Fruit fly (Drosophila melanogaster): ENCODE measurements around the gene CG17751.
A peak's percentile ranks its signal among the peaks of the same experiment; 100 is the strongest.

The CG17751 gene

DNA sequence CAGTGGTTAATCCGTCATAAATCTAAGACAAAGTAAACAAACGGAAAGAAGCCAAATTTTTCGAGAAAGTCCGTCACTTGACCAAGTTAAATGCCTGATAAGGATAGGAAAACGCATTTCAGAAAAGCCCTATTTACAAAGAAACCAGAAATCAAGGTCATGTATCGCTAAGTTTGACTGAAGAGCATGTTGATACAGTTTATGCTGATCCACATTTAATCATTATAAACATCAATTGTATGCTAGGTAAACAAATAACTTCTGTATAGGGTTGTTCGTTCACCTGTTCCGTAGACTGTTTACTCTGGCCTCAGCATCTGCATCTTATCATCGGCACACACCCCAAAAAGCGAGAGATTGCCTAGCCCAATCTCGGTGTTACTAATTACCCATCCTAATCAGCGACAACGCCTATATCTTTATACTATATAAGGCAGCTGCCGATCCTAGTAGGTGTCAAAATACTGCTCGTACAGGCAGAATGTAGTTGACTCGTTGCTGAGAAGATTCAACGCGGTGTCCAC is 5.9 kb downstream of the CG17751 start, which contains the start of gene CG16727:
CG16727 (plus strand) TSS at position 474 of the 524 bp plus-strand sequence.
- peak; percentile 16 for TF ChIP-seq run (tag; optimal IDR thresholded peaks at IDR 0.05)
- peak; percentile 35 for TF ChIP-seq HHEX (GFP tag; optimal IDR thresholded peaks at IDR 0.05)
- TF ChIP-seq ATbp (GFP tag; optimal IDR thresholded peaks at IDR 0.05), result peak; percentile 57
- TF ChIP-seq jigr1 (GFP tag; IDR thresholded peaks at IDR 0.05), result no peak
- no peak for TF ChIP-seq pum (GFP tag; optimal IDR thresholded peaks at IDR 0.05)
- peak; percentile 20 for TF ChIP-seq Asciz (GFP tag; optimal IDR thresholded peaks at IDR 0.05)
- TF ChIP-seq Elba2 (GFP tag; optimal IDR thresholded peaks at IDR 0.05), result no peak
- peak; percentile 12 for TF ChIP-seq CG15011 (GFP tag; optimal IDR thresholded peaks at IDR 0.05)
- peak; percentile 49 for TF ChIP-seq CG15514 (GFP tag; optimal IDR thresholded peaks at IDR 0.05)
- peak; percentile 28 for TF ChIP-seq gem (tag; optimal IDR thresholded peaks at IDR 0.05)
- peak; percentile 30 for TF ChIP-seq BtbVII (GFP tag; optimal IDR thresholded peaks at IDR 0.05)
- TF ChIP-seq Hmr (GFP tag; optimal IDR thresholded peaks at IDR 0.05), result peak; percentile 58
- TF ChIP-seq scrt (GFP tag; optimal IDR thresholded peaks at IDR 0.05), result peak; percentile 36
- no peak for TF ChIP-seq unc-4 (GFP tag; IDR thresholded peaks at IDR 0.05; ENCODE audit: partially characterized antibody)
- 0 out of 2 replicates have a peak, but pooled peaks have one; percentile 12 for TF ChIP-seq Rfx (GFP tag; IDR thresholded peaks at IDR 0.05)
- no peak for TF ChIP-seq caup (GFP tag; optimal IDR thresholded peaks at IDR 0.05; ENCODE audit: severe bottlenecking)
- peak; percentile 35 for TF ChIP-seq odd (GFP tag; optimal IDR thresholded peaks at IDR 0.05)
- no peak for TF ChIP-seq Lpt (GFP tag; optimal IDR thresholded peaks at IDR 0.05)
- TF ChIP-seq Dad (GFP tag; optimal IDR thresholded peaks at IDR 0.05), result no peak
- peak; percentile 65 for TF ChIP-seq CG13296 (GFP tag; optimal IDR thresholded peaks at IDR 0.05)
- TF ChIP-seq CG2678 (tag; optimal IDR thresholded peaks at IDR 0.05), result peak; percentile 65
- TF ChIP-seq pfk (GFP tag; optimal IDR thresholded peaks at IDR 0.05), result no peak
- TF ChIP-seq CG3726 (GFP tag; IDR thresholded peaks at IDR 0.05), result 0 out of 3 replicates have a peak, but pooled peaks have one; percentile 20
- peak; percentile 39 for TF ChIP-seq Sox100B (GFP tag; optimal IDR thresholded peaks at IDR 0.05)
- peak; percentile 31 for TF ChIP-seq CG17568 (GFP tag; optimal IDR thresholded peaks at IDR 0.05)
- peak; percentile 33 for TF ChIP-seq CG5180 (GFP tag; optimal IDR thresholded peaks at IDR 0.05)
- TF ChIP-seq CG7987 (GFP tag; optimal IDR thresholded peaks at IDR 0.05), result peak; percentile 28
- peak; percentile 22 for TF ChIP-seq CG10209 (GFP tag; optimal IDR thresholded peaks at IDR 0.05)
- peak; percentile 17 for TF ChIP-seq CrebB (tag; optimal IDR thresholded peaks at IDR 0.05)
- peak; percentile 36 for TF ChIP-seq CG17359 (tag; optimal IDR thresholded peaks at IDR 0.05)
- TF ChIP-seq otp (GFP tag; IDR thresholded peaks at IDR 0.05), result no peak
- TF ChIP-seq hkb (optimal IDR thresholded peaks at IDR 0.05), result no peak
- TF ChIP-seq hkb (GFP tag; IDR thresholded peaks at IDR 0.05), result 0 out of 2 replicates have a peak, but pooled peaks have one; percentile 32
- TF ChIP-seq Xrp1 (GFP tag; IDR thresholded peaks at IDR 0.05), result no peak
- peak; percentile 16 for TF ChIP-seq CG12219 (GFP tag; optimal IDR thresholded peaks at IDR 0.05)
- peak; percentile 40 for TF ChIP-seq schlank (tag; optimal IDR thresholded peaks at IDR 0.05)
- peak; percentile 68 for TF ChIP-seq lab (GFP tag; optimal IDR thresholded peaks at IDR 0.05)
- peak; percentile 52 for TF ChIP-seq CG18599 (GFP tag; optimal IDR thresholded peaks at IDR 0.05)
- no peak for TF ChIP-seq pnt (GFP tag; optimal IDR thresholded peaks at IDR 0.05)
- peak; percentile 26 for TF ChIP-seq dmrt99B (tag; optimal IDR thresholded peaks at IDR 0.05)
- TF ChIP-seq GATAe (GFP tag; conservative IDR thresholded peaks at IDR 0.05), result no peak
- TF ChIP-seq CG10543 (GFP tag; optimal IDR thresholded peaks at IDR 0.05), result peak; percentile 54
- peak; percentile 47 for TF ChIP-seq Med (GFP tag)
- peak; percentile 4 for TF ChIP-seq CG12769 (tag; optimal IDR thresholded peaks at IDR 0.05)
- no peak for TF ChIP-seq tgo (GFP tag; IDR thresholded peaks at IDR 0.05)
- no peak for TF ChIP-seq CG7786 (GFP tag; optimal IDR thresholded peaks at IDR 0.05)
- no peak for TF ChIP-seq Abd-B (GFP tag; optimal IDR thresholded peaks at IDR 0.05)
- 0 out of 2 replicates have a peak, but pooled peaks have one; percentile 10 for TF ChIP-seq seq (GFP tag; IDR thresholded peaks at IDR 0.05)
- TF ChIP-seq CG6765 (GFP tag; optimal IDR thresholded peaks at IDR 0.05), result no peak
